Worm (Caenorhabditis elegans): ENCODE data around the gene ZC15.5.
"Not testable (repeated sequence)": the region's sequence is repeated elsewhere in the genome, so short reads cannot be mapped to it uniquely, and the experiment has no call there.

The ZC15.5 gene

ce11 chrV:20303288-20303687, 5.5 kb downstream of the ZC15.5 start, which contains the start of gene ZC15.3:
Gene ZC15.3, plus strand, starts transcription at chrV:20303588.
- not testable (repeated sequence) for TF ChIP-seq drap-1 (GFP tag; optimal IDR thresholded peaks at IDR 0.05); zip-8 (tag; optimal IDR thresholded peaks at IDR 0.05); nhr-76 (tag; optimal IDR thresholded peaks at IDR 0.05)

DNA sequence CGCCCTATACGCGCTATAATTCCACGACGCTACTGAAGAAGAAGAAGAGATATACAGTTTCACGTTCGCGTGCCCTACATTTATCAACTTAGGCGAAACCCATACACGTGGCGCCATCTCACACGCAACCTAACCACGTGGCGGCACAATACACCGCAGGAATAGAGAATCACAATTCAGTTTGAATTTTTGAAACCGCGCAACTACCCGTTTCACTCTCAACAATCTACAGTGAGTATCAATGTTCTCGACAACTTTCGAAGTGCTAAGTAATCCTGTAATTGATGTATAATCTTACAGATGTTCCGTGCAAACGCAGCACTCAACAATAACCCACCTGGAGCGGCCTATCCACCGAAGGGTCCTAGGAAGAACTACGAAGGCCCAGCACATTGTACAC, 8.1 kb downstream of the ZC15.5 start, which contains the start of gene ZC15.1:
ZC15.1 (plus strand) TSS at position 301 of the 400 bp plus-strand sequence.
- no peak for TF ChIP-seq unc-62 (GFP tag; optimal IDR thresholded peaks at IDR 0.05)
- TF ChIP-seq nhr-2 (tag; optimal IDR thresholded peaks at IDR 0.05), result no peak

ce11 chrV:20310575-20310974, 12.8 kb downstream of the ZC15.5 start, which contains the start of gene ZC15.10:
Gene ZC15.10, plus strand, starts transcription at chrV:20310736.
- TF ChIP-seq nhr-237 (tag; optimal IDR thresholded peaks at IDR 0.05), result no peak
- TF ChIP-seq unc-62 (GFP tag; optimal IDR thresholded peaks at IDR 0.05), result no peak
- TF ChIP-seq cnd-1 (tag; optimal IDR thresholded peaks at IDR 0.05), result no peak
- no peak for TF ChIP-seq lsy-2 (tag; optimal IDR thresholded peaks at IDR 0.05)
- no peak for TF ChIP-seq nhr-28 (tag; optimal IDR thresholded peaks at IDR 0.05)
- TF ChIP-seq ham-2 (GFP tag; optimal IDR thresholded peaks at IDR 0.05), result no peak
- TF ChIP-seq elt-3 (tag; optimal IDR thresholded peaks at IDR 0.05), result no peak
- no peak for TF ChIP-seq ceh-43 (GFP tag; optimal IDR thresholded peaks at IDR 0.05)
- no peak for TF ChIP-seq ceh-39 (tag; optimal IDR thresholded peaks at IDR 0.05)

ce11 chrV:20311519-20311918, 13.8 kb downstream of the ZC15.5 start, which contains the start of gene clec-262:
Gene clec-262, plus strand, starts transcription at chrV:20311819.
- no peak for TF ChIP-seq ces-1 (GFP tag; optimal IDR thresholded peaks at IDR 0.05)

ce11 chrV:20317442-20317841, 19.7 kb downstream of the ZC15.5 start, which contains the start of gene Y113G7C.1:
Gene Y113G7C.1, plus strand, starts transcription at chrV:20317742.
- TF ChIP-seq nhr-76 (tag; optimal IDR thresholded peaks at IDR 0.05) (no peak), unc-62 (GFP tag; optimal IDR thresholded peaks at IDR 0.05) (no peak), cnd-1 (tag; optimal IDR thresholded peaks at IDR 0.05) (no peak), M03D4.4 (tag; optimal IDR thresholded peaks at IDR 0.05) (no peak), unc-120 (tag; optimal IDR thresholded peaks at IDR 0.05; ENCODE audit: poor library complexity, severe bottlenecking) (no peak), lsy-2 (tag; optimal IDR thresholded peaks at IDR 0.05) (no peak)

ce11 chrV:20325417-20325816, 27.7 kb downstream of the ZC15.5 start, which contains the start of gene Y38H6A.1:
Gene Y38H6A.1, plus strand, starts transcription at chrV:20325717.
- TF ChIP-seq nhr-237 (tag; optimal IDR thresholded peaks at IDR 0.05), result no peak
- TF ChIP-seq cnd-1 (tag; optimal IDR thresholded peaks at IDR 0.05), result no peak
- TF ChIP-seq pha-4 (tag; optimal IDR thresholded peaks at IDR 0.05), result no peak
- no peak for TF ChIP-seq ztf-11 (tag; optimal IDR thresholded peaks at IDR 0.05)
- TF ChIP-seq ceh-43 (GFP tag; optimal IDR thresholded peaks at IDR 0.05), result no peak

DNA sequence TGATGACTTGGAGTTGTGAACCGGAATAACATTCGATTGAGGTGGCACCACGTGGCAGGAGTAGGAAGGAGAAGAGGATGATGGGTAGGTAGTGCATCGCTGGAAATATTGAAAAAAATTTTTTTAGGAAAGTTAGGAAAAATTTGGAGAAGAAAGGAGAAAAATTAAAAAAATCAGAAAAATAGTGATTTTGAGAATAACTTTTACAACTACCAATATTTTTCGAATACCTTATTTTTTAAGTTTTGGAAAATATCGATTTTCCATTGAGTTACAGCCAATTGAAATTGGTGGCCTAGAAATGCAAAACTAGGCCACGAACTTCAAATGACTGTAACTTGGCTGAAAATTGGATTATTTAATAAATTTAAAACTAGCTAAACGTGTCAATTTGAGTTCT, 37.5 kb downstream of the ZC15.5 start, which contains the start of gene Y38H6A.5:
Y38H6A.5 (minus strand) TSS at position 101 of the 400 bp plus-strand sequence.
- TF ChIP-seq pha-4 (tag; optimal IDR thresholded peaks at IDR 0.05) (no peak), M03D4.4 (tag; optimal IDR thresholded peaks at IDR 0.05) (no peak)

ce11 chrV:20338020-20338419, 40.3 kb downstream of the ZC15.5 start:
- TF ChIP-seq hlh-1 (tag; optimal IDR thresholded peaks at IDR 0.05) (no peak), snpc-4 (tag; optimal IDR thresholded peaks at IDR 0.05) (no peak), elt-1 (tag; optimal IDR thresholded peaks at IDR 0.05; ENCODE audit: borderline replicate concordance, insufficient read depth) (no peak), ces-1 (GFP tag; optimal IDR thresholded peaks at IDR 0.05) (peak; percentile 76)

DNA sequence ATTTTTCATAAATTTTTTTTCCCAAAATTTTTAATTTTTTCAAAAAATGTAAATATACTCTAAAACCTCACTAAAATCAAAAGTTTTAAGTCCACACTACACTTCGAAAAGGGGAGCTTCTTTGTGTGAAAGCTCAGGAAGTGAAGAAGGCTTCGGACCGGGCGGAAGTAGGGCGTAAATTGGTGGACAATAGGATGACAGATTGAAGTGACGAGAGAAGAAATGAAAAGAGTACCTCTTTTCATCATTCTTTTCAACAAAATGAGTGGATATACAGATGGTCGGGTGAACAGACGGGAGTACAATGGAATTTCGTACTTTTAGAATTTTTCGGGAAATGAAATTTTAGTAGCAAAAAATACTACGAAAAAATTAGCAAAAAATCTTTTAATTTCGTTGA, 41.1 kb downstream of the ZC15.5 start:
- TF ChIP-seq ces-1 (GFP tag; optimal IDR thresholded peaks at IDR 0.05), result peak; percentile 74
- TF ChIP-seq nhr-28 (tag; optimal IDR thresholded peaks at IDR 0.05), result no peak

DNA sequence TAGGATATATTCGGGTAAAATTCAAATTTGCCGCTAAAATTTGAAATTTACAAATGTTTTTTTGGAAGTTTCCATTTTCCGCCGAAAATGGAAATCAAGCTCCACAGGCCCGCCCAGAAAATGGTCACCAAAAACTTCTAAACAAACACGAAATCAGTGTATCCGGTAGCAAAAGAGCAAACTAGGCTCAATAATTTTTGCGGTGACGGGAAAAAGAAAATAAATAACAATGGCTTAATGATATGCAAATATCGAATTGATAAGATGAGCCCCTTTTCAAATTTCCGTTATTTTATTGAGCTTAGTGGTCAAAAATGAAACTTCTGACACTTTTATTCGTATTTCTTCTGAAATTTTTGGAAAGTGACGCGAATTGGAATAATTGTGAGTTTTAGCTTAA, 47.1 kb downstream of the ZC15.5 start, which contains the start of gene Y38H6A.3:
Y38H6A.3 (plus strand) TSS at position 301 of the 400 bp plus-strand sequence.
- TF ChIP-seq unc-120 (tag; optimal IDR thresholded peaks at IDR 0.05; ENCODE audit: poor library complexity, severe bottlenecking), result no peak
- no peak for TF ChIP-seq ceh-39 (tag; optimal IDR thresholded peaks at IDR 0.05)
- TF ChIP-seq mab-5 (tag; optimal IDR thresholded peaks at IDR 0.05), result no peak
- TF ChIP-seq hlh-1 (tag; optimal IDR thresholded peaks at IDR 0.05), result no peak
- no peak for TF ChIP-seq tbx-8 (GFP tag; optimal IDR thresholded peaks at IDR 0.05)
- no peak for TF ChIP-seq lin-32 (GFP tag; optimal IDR thresholded peaks at IDR 0.05)
- no peak for TF ChIP-seq nhr-12 (tag; optimal IDR thresholded peaks at IDR 0.05)
- TF ChIP-seq cnd-1 (tag; optimal IDR thresholded peaks at IDR 0.05), result no peak
- no peak for TF ChIP-seq M03D4.4 (tag; optimal IDR thresholded peaks at IDR 0.05)

Measured in whole organism, mixed stage, embryonic.